Fruit fly (Drosophila melanogaster): ENCODE measurements around the gene Had1.

The Had1 gene

dm6 chrX:16335107-16335642, 26.7 kb upstream of the Had1 start (continued):
- TF ChIP-seq sim (GFP tag; IDR thresholded peaks at IDR 0.05) (no peak), CG1647 (GFP tag; optimal IDR thresholded peaks at IDR 0.05) (peak; percentile 65), CG7786 (GFP tag; optimal IDR thresholded peaks at IDR 0.05) (peak; percentile 66), ase (GFP tag; IDR thresholded peaks at IDR 0.05) (peak; percentile 75), CG16863 (GFP tag; optimal IDR thresholded peaks at IDR 0.05) (peak; percentile 66), CG1832 (GFP tag; optimal IDR thresholded peaks at IDR 0.05) (no peak), toy (GFP tag; IDR thresholded peaks at IDR 0.05) (0 out of 2 replicates have a peak, but pooled peaks have one; percentile 50), CG7928 (GFP tag; optimal IDR thresholded peaks at IDR 0.05) (peak; percentile 90), trh (GFP tag; optimal IDR thresholded peaks at IDR 0.05) (peak; percentile 52), slp2 (GFP tag; optimal IDR thresholded peaks at IDR 0.05) (peak; percentile 49), Atf3 (GFP tag; optimal IDR thresholded peaks at IDR 0.05) (peak; percentile 26), HLH3B (GFP tag; IDR thresholded peaks at IDR 0.05) (peak; percentile 76), CrebB (tag; optimal IDR thresholded peaks at IDR 0.05) (no peak), CG6854 (GFP tag; optimal IDR thresholded peaks at IDR 0.05) (peak; percentile 6), tna (GFP tag; IDR thresholded peaks at IDR 0.05; ENCODE audit: partially characterized antibody) (peak; percentile 14; the same call in 1 of the 2 replicates), Ets97D (GFP tag; optimal IDR thresholded peaks at IDR 0.05) (peak; percentile 39), Lim3 (GFP tag; IDR thresholded peaks at IDR 0.05) (0 out of 2 replicates have a peak, but pooled peaks have one; percentile 15), jumu (GFP tag; optimal IDR thresholded peaks at IDR 0.05) (peak; percentile 47), Vsx1 (GFP tag; optimal IDR thresholded peaks at IDR 0.05) (peak; percentile 65), crp (GFP tag; optimal IDR thresholded peaks at IDR 0.05) (peak in 1 of 2 experiments; percentile 18), D (optimal IDR thresholded peaks at IDR 0.05) (no peak), D (GFP tag; optimal IDR thresholded peaks at IDR 0.05) (peak; percentile 40), bbx (GFP tag; IDR thresholded peaks at IDR 0.05; ENCODE audit: partially characterized antibody) (no peak), CG7556 (GFP tag; optimal IDR thresholded peaks at IDR 0.05) (peak; percentile 68), cwo (GFP tag; optimal IDR thresholded peaks at IDR 0.05) (peak; percentile 59), Opbp (GFP tag; IDR thresholded peaks at IDR 0.05; ENCODE audit: partially characterized antibody) (no peak), CG8281 (tag; optimal IDR thresholded peaks at IDR 0.05) (peak; percentile 23), Six4 (GFP tag; optimal IDR thresholded peaks at IDR 0.05) (peak; percentile 46), ash1 (GFP tag; optimal IDR thresholded peaks at IDR 0.05) (no peak), run (tag; optimal IDR thresholded peaks at IDR 0.05) (peak; percentile 10), cas (GFP tag; IDR thresholded peaks at IDR 0.05) (peak; percentile 69), Dll (GFP tag; IDR thresholded peaks at IDR 0.05; ENCODE audit: partially characterized antibody) (0 out of 4 replicates have a peak, but pooled peaks have one; percentile 22), tx (GFP tag; optimal IDR thresholded peaks at IDR 0.05) (no peak), CG30403 (GFP tag; optimal IDR thresholded peaks at IDR 0.05) (peak; percentile 80), CG11398 (GFP tag; optimal IDR thresholded peaks at IDR 0.05) (peak; percentile 53), tin (GFP tag; optimal IDR thresholded peaks at IDR 0.05) (peak; percentile 77), CG14965 (GFP tag; optimal IDR thresholded peaks at IDR 0.05; ENCODE audit: borderline replicate concordance) (no peak), so (GFP tag; IDR thresholded peaks at IDR 0.05) (peak; percentile 86), B-H1 (GFP tag; IDR thresholded peaks at IDR 0.05) (peak; percentile 75; the same call in 2 of the 3 replicates), NfI (GFP tag; optimal IDR thresholded peaks at IDR 0.05) (peak; percentile 78), bigmax (GFP tag; optimal IDR thresholded peaks at IDR 0.05) (no peak), az2 (GFP tag; optimal IDR thresholded peaks at IDR 0.05) (peak; percentile 73), zf30C (GFP tag; optimal IDR thresholded peaks at IDR 0.05) (no peak), Abd-B (GFP tag; optimal IDR thresholded peaks at IDR 0.05) (no peak), CG7745 (tag; optimal IDR thresholded peaks at IDR 0.05) (no peak), en (GFP tag; optimal IDR thresholded peaks at IDR 0.05) (no peak), CG5245 (GFP tag; optimal IDR thresholded peaks at IDR 0.05) (peak; percentile 38), da (GFP tag; optimal IDR thresholded peaks at IDR 0.05) (no peak), yki (optimal IDR thresholded peaks at IDR 0.05) (no peak), CG6791 (GFP tag; IDR thresholded peaks at IDR 0.05; ENCODE audit: partially characterized antibody) (no peak)

Data from whole organism, embryonic.